In genomic region chr3R:25660985-25661530, dm6 we compare ENCODE assay signal across 1 fruit fly cellular context.
A peak's percentile ranks its signal among the peaks of the same experiment; 100 is the strongest.
TF ChIP-seq lines count a peak whose summit lies in the region.

Tnks (minus strand) TSS chr3R:25661286.

TF ChIP-seq in whole organism, embryonic, 481 proteins besides CTCF, POLR2A, EP300 and RAD21 (continued from another document):
- TF ChIP-seq CG9797 (GFP tag; optimal IDR thresholded peaks at IDR 0.05; lab: Kevin White, UChicago): peak; percentile 74
- peak; percentile 0 for TF ChIP-seq Hr3 (GFP tag; optimal IDR thresholded peaks at IDR 0.05; lab: Kevin White, UChicago)
- TF ChIP-seq CG18619 (GFP tag; optimal IDR thresholded peaks at IDR 0.05; lab: Kevin White, UChicago): peak; percentile 40
- peak; percentile 30; the same call in 1 of the 2 replicates for TF ChIP-seq CG31441 (GFP tag; IDR thresholded peaks at IDR 0.05; lab: Robert Waterston, UW)
- no peak for TF ChIP-seq fru (optimal IDR thresholded peaks at IDR 0.05; lab: Kevin White, UChicago)
- no peak for TF ChIP-seq CG1647 (GFP tag; optimal IDR thresholded peaks at IDR 0.05; lab: Kevin White, UChicago)
- no peak for TF ChIP-seq PHDP (tag; optimal IDR thresholded peaks at IDR 0.05; lab: Kevin White, UChicago)
- TF ChIP-seq CG3995 (GFP tag; optimal IDR thresholded peaks at IDR 0.05; lab: Kevin White, UChicago): peak; percentile 1
- 0 out of 2 replicates have a peak, but pooled peaks have one; percentile 47 for TF ChIP-seq CG42726 (GFP tag; IDR thresholded peaks at IDR 0.05; lab: Robert Waterston, UW; ENCODE audit: partially characterized antibody)
- TF ChIP-seq Hmr (GFP tag; optimal IDR thresholded peaks at IDR 0.05; lab: Kevin White, UChicago): peak; percentile 32
- TF ChIP-seq bbx (GFP tag; IDR thresholded peaks at IDR 0.05; lab: Robert Waterston, UW; ENCODE audit: partially characterized antibody): peak; percentile 26; the same call in 1 of the 2 replicates
- peak; percentile 63 for TF ChIP-seq CG4617 (GFP tag; optimal IDR thresholded peaks at IDR 0.05; lab: Kevin White, UChicago; ENCODE audit: borderline replicate concordance)
- TF ChIP-seq gfzf (GFP tag; optimal IDR thresholded peaks at IDR 0.05; lab: Kevin White, UChicago): peak; percentile 83
- no peak for TF ChIP-seq CG6683 (GFP tag; optimal IDR thresholded peaks at IDR 0.05; lab: Kevin White, UChicago)
- TF ChIP-seq chm (GFP tag; IDR thresholded peaks at IDR 0.05; lab: Robert Waterston, UW): peak; percentile 7; the same call in 1 of the 2 replicates
- TF ChIP-seq MESR4 (GFP tag; optimal IDR thresholded peaks at IDR 0.05; lab: Kevin White, UChicago): peak; percentile 82
- peak; percentile 16 for TF ChIP-seq Dp (GFP tag; optimal IDR thresholded peaks at IDR 0.05; lab: Kevin White, UChicago)
- TF ChIP-seq CG1024 (GFP tag; IDR thresholded peaks at IDR 0.05; lab: Robert Waterston, UW): 0 out of 2 replicates have a peak, but pooled peaks have one; percentile 19
